Fruit fly (Drosophila melanogaster) whole organism, embryonic: Measurements from ENCODE around the gene COX7AL2.
A peak's percentile ranks its signal among the peaks of the same experiment; 100 is the strongest.

Experiments
- ATbp ChIP-seq: fragments of 200-800 bp; sonication (Bioruptor generic); optimal IDR thresholded peaks from 2 replicates; lab custom pipeline; 2017; ENCODE audit warnings: missing biosample characterization, mild to moderate bottlenecking, missing genetic modification characterization, missing genetic modification reagents
- Asciz ChIP-seq: fragments of 200-800 bp; sonication (Bioruptor generic); optimal IDR thresholded peaks from 2 replicates; lab custom pipeline; 2017; ENCODE audit warnings: missing biosample characterization, mild to moderate bottlenecking, missing genetic modification characterization, missing genetic modification reagents
- B-H1 ChIP-seq: fragments of 200-800 bp; sonication (Bioruptor generic); IDR thresholded peaks from 3 replicates; pipeline ENCODE4 v1.3.6; 2022; ENCODE audit warnings: missing biosample characterization, missing genetic modification characterization
- Bteb2 ChIP-seq: fragments of 200-800 bp; sonication (Bioruptor generic); optimal IDR thresholded peaks from 2 replicates; lab custom pipeline; 2016; ENCODE audit warnings: missing biosample characterization, missing genetic modification characterization
- CG1233 ChIP-seq: fragments of 200-800 bp; sonication (Bioruptor generic); optimal IDR thresholded peaks from 4 replicates; lab custom pipeline; 2018; ENCODE audit warnings: missing biosample characterization, mild to moderate bottlenecking, missing genetic modification characterization
- CG15479 ChIP-seq: fragments of 200-800 bp; sonication (Bioruptor generic); optimal IDR thresholded peaks from 3 replicates; lab custom pipeline; 2019; ENCODE audit warnings: missing biosample characterization, mild to moderate bottlenecking, missing genetic modification characterization, moderate library complexity
- CG1603 ChIP-seq: fragments of 200-800 bp; sonication (Bioruptor generic); optimal IDR thresholded peaks from 2 replicates; lab custom pipeline; 2019; ENCODE audit warnings: missing biosample characterization, mild to moderate bottlenecking, missing genetic modification characterization, moderate library complexity
- CG17912 ChIP-seq: fragments of 200-800 bp; sonication (Bioruptor generic); optimal IDR thresholded peaks from 2 replicates; lab custom pipeline; 2018; ENCODE audit warnings: missing biosample characterization, mild to moderate bottlenecking, missing genetic modification characterization
- CG2678 ChIP-seq: fragments of 200-800 bp; sonication (Bioruptor generic); optimal IDR thresholded peaks from 3 replicates; lab custom pipeline; 2019; ENCODE audit warnings: missing biosample characterization, mild to moderate bottlenecking, missing genetic modification characterization, moderate library complexity
- CG31388 ChIP-seq: fragments of 200-800 bp; sonication (Bioruptor generic); optimal IDR thresholded peaks from 2 replicates; lab custom pipeline; 2016; ENCODE audit warnings: missing biosample characterization, missing genetic modification characterization
- CG3995 ChIP-seq: fragments of 200-800 bp; sonication (Bioruptor generic); optimal IDR thresholded peaks from 3 replicates; lab custom pipeline; 2016; ENCODE audit warnings: missing biosample characterization, missing genetic modification characterization
- CG4854 ChIP-seq: fragments of 200-800 bp; sonication (Bioruptor generic); optimal IDR thresholded peaks from 2 replicates; lab custom pipeline; 2016; ENCODE audit warnings: missing biosample characterization, missing genetic modification characterization, inconsistent platforms
- CG6683 ChIP-seq: fragments of 200-800 bp; sonication (Bioruptor generic); optimal IDR thresholded peaks from 2 replicates; lab custom pipeline; 2017; ENCODE audit warnings: missing biosample characterization, mild to moderate bottlenecking, missing genetic modification characterization, missing genetic modification reagents
- CG7372 ChIP-seq: fragments of 200-800 bp; sonication (Bioruptor generic); IDR thresholded peaks from 2 replicates; pipeline ENCODE4 v1.3.6; 2022; ENCODE audit warnings: missing biosample characterization, missing genetic modification characterization
- CG9609 ChIP-seq: fragments of 200-800 bp; sonication (Bioruptor generic); optimal IDR thresholded peaks from 3 replicates; lab custom pipeline; 2016; ENCODE audit warnings: missing biosample characterization, missing genetic modification characterization
- Camta ChIP-seq: fragments of 200-800 bp; sonication (Bioruptor generic); optimal IDR thresholded peaks from 2 replicates; lab custom pipeline; 2016; ENCODE audit warnings: missing biosample characterization, missing genetic modification characterization
- Dek ChIP-seq: fragments of 200-800 bp; sonication (Bioruptor generic); optimal IDR thresholded peaks from 3 replicates; lab custom pipeline; 2019; ENCODE audit warnings: missing biosample characterization, mild to moderate bottlenecking, missing genetic modification characterization, moderate library complexity
- HLH4C ChIP-seq: fragments of 200-800 bp; sonication (Bioruptor generic); IDR thresholded peaks from 3 replicates; pipeline ENCODE4 v1.3.6; 2022; ENCODE audit warnings: missing biosample characterization, missing genetic modification characterization; ENCODE audit not compliant: partially characterized antibody
- HmgZ ChIP-seq: fragments of 200-800 bp; sonication (Bioruptor generic); optimal IDR thresholded peaks from 2 replicates; lab custom pipeline; 2018; ENCODE audit warnings: missing biosample characterization, mild to moderate bottlenecking, missing genetic modification characterization
- Hmx ChIP-seq: fragments of 200-800 bp; sonication (Bioruptor generic); optimal IDR thresholded peaks from 2 replicates; lab custom pipeline; 2016; ENCODE audit warnings: missing biosample characterization, missing genetic modification characterization
- Lpt ChIP-seq: fragments of >200 bp; optimal IDR thresholded peaks from 2 replicates; lab custom pipeline; 2018; ENCODE audit warnings: missing biosample characterization, missing genetic modification characterization
- Mes4 ChIP-seq: fragments of 200-800 bp; sonication (Bioruptor generic); optimal IDR thresholded peaks from 2 replicates; lab custom pipeline; 2016; ENCODE audit warnings: missing biosample characterization, missing genetic modification characterization
- Neu2 ChIP-seq: fragments of 200-800 bp; sonication (Bioruptor generic); optimal IDR thresholded peaks from 3 replicates; lab custom pipeline; 2016; ENCODE audit warnings: missing biosample characterization, missing genetic modification characterization, borderline replicate concordance
- Optix ChIP-seq: fragments of 200-800 bp; sonication (Bioruptor generic); IDR thresholded peaks from 3 replicates; pipeline ENCODE4 v1.3.6; 2022; ENCODE audit warnings: missing biosample characterization, missing genetic modification characterization
- Rx ChIP-seq: fragments of 200-800 bp; sonication (Bioruptor generic); IDR thresholded peaks from 2 replicates; pipeline ENCODE4 v1.3.6; 2022; ENCODE audit warnings: missing biosample characterization, missing genetic modification characterization
- TFAM ChIP-seq: fragments of 200-800 bp; sonication (Bioruptor generic); optimal IDR thresholded peaks from 2 replicates; lab custom pipeline; 2017; ENCODE audit warnings: missing biosample characterization, missing genetic modification characterization, inconsistent platforms
- bcd ChIP-seq: fragments of 200-800 bp; sonication (Bioruptor generic); optimal IDR thresholded peaks from 2 replicates; lab custom pipeline; 2017; ENCODE audit warnings: missing biosample characterization, mild to moderate bottlenecking, missing genetic modification characterization
- cato ChIP-seq: fragments of 200-800 bp; sonication (Bioruptor generic); optimal IDR thresholded peaks from 2 replicates; lab custom pipeline; 2016; ENCODE audit warnings: missing biosample characterization, missing genetic modification characterization, borderline replicate concordance
- cwo ChIP-seq: fragments of 200-800 bp; sonication (Bioruptor generic); optimal IDR thresholded peaks from 3 replicates; lab custom pipeline; 2017; ENCODE audit warnings: missing biosample characterization, missing genetic modification characterization, mild to moderate bottlenecking, moderate library complexity, missing genetic modification reagents
- dm ChIP-seq: fragments of 200-800 bp; sonication (Bioruptor generic); optimal IDR thresholded peaks from 3 replicates; lab custom pipeline; 2016; ENCODE audit warnings: missing biosample characterization, missing genetic modification characterization
- esg ChIP-seq: fragments of 200-800 bp; sonication (Bioruptor generic); conservative IDR thresholded peaks from 2 replicates; pipeline ENCODE4 v1.3.6; 2022; ENCODE audit warnings: missing biosample characterization, missing genetic modification characterization
- eve ChIP-seq, 2 experiments: fragments of >200 bp; optimal IDR thresholded peaks; 2 replicates each; lab custom pipeline; 2017; ENCODE audit warnings: missing biosample characterization in 2 of 2, missing genetic modification characterization in 2 of 2
- fru ChIP-seq: fragments of >200 bp; optimal IDR thresholded peaks from 2 replicates; lab custom pipeline; 2017
- grn ChIP-seq: fragments of 200-800 bp; sonication (Bioruptor generic); optimal IDR thresholded peaks from 3 replicates; lab custom pipeline; 2017; ENCODE audit warnings: missing biosample characterization, missing genetic modification characterization
- gro ChIP-seq: fragments of 200-800 bp; sonication (Bioruptor generic); optimal IDR thresholded peaks from 2 replicates; lab custom pipeline; 2016; ENCODE audit warnings: missing biosample characterization, missing genetic modification characterization
- jigr1 ChIP-seq: fragments of 200-800 bp; sonication (Bioruptor generic); IDR thresholded peaks from 3 replicates; pipeline ENCODE4 v1.3.6; 2022; ENCODE audit warnings: missing biosample characterization, missing genetic modification characterization
- sens ChIP-seq: fragments of 200-800 bp; sonication (Bioruptor generic); peaks from one replicate; lab custom pipeline; 2016; ENCODE audit warnings: missing biosample characterization, missing genetic modification characterization
- sisA ChIP-seq: fragments of 200-800 bp; sonication (Bioruptor generic); IDR thresholded peaks from 2 replicates; pipeline ENCODE4 v1.3.6; 2022; ENCODE audit warnings: missing biosample characterization, missing genetic modification characterization
- sna ChIP-seq: fragments of 200-800 bp; sonication (Bioruptor generic); IDR thresholded peaks from 2 replicates; pipeline ENCODE4 v1.3.6; 2022; ENCODE audit warnings: missing biosample characterization, missing genetic modification characterization; ENCODE audit not compliant: partially characterized antibody
- sr ChIP-seq: fragments of 200-800 bp; sonication (Bioruptor generic); IDR thresholded peaks from 3 replicates; pipeline ENCODE4 v1.3.6; 2022; ENCODE audit warnings: missing biosample characterization, missing genetic modification characterization
- sug ChIP-seq: fragments of 200-800 bp; optimal IDR thresholded peaks from 2 replicates; lab custom pipeline; 2019; ENCODE audit warnings: missing biosample characterization, mild to moderate bottlenecking, missing genetic modification characterization, moderate library complexity
- vnd ChIP-seq: fragments of 200-800 bp; sonication (Bioruptor generic); IDR thresholded peaks from 3 replicates; pipeline ENCODE4 v1.3.6; 2022; ENCODE audit warnings: missing biosample characterization, missing genetic modification characterization; ENCODE audit not compliant: partially characterized antibody

Gene COX7AL2

dm6 chr2L:2228179-2228849, 30.6 kb upstream of the COX7AL2 start (continued):
- TF ChIP-seq Optix (GFP tag; lab: Robert Waterston, UW) (no peak), CG1603 (tag; lab: Kevin White, UChicago) (no peak), fru (lab: Kevin White, UChicago) (no peak), TFAM (no peak), eve (GFP tag; optimal IDR thresholded peaks at IDR 0.05; lab: Kevin White, UChicago) (no peak), ATbp (GFP tag; lab: Kevin White, UChicago) (no peak), esg (GFP tag; lab: Robert Waterston, UW) (no peak), sna (no peak), Camta (no peak), vnd (no peak), HmgZ (tag; lab: Kevin White, UChicago) (no peak), CG9609 (no peak), Hmx (GFP tag; lab: Kevin White, UChicago) (no peak), Dek (tag; lab: Kevin White, UChicago) (no peak), CG1233 (GFP tag; lab: Kevin White, UChicago) (no peak), CG6683 (GFP tag; lab: Kevin White, UChicago) (no peak), cato (no peak), Neu2 (GFP tag; lab: Kevin White, UChicago) (no peak), Asciz (GFP tag; lab: Kevin White, UChicago) (no peak), sug (tag; lab: Kevin White, UChicago) (peak; percentile 13), grn (GFP tag; lab: Kevin White, UChicago) (peak; percentile 71), CG2678 (tag; lab: Kevin White, UChicago) (no peak), sr (peak; percentile 60; the same call in 2 of the 3 replicates), CG4854 (GFP tag; lab: Kevin White, UChicago) (no peak), CG3995 (GFP tag; lab: Kevin White, UChicago) (no peak), CG15479 (peak; percentile 30), jigr1 (GFP tag; lab: Robert Waterston, UW) (no peak), sens (GFP tag; lab: Kevin White, UChicago) (peak; percentile 52), Rx (GFP tag; lab: Robert Waterston, UW) (no peak), B-H1 (no peak), gro (GFP tag; lab: Kevin White, UChicago) (no peak), sisA (GFP tag; lab: Robert Waterston, UW) (no peak), HLH4C (GFP tag; lab: Robert Waterston, UW) (0 out of 3 replicates have a peak, but pooled peaks have one; percentile 16), cwo (no peak), Bteb2 (GFP tag; lab: Kevin White, UChicago) (no peak), dm (GFP tag; lab: Kevin White, UChicago) (no peak), CG31388 (GFP tag; lab: Kevin White, UChicago) (no peak), CG7372 (GFP tag; lab: Robert Waterston, UW) (no peak), bcd (GFP tag; lab: Kevin White, UChicago) (no peak), Mes4 (GFP tag; lab: Kevin White, UChicago) (no peak), CG17912 (GFP tag; lab: Kevin White, UChicago) (no peak), Lpt (GFP tag; lab: Kevin White, UChicago) (no peak)
